Worm (Caenorhabditis elegans): ENCODE data around the gene papl-1.

ce11 chrV:12759660-12760059 lies at the start of gene papl-1:
- no peak for TF ChIP-seq snpc-4 (tag; optimal IDR thresholded peaks at IDR 0.05)
- no peak for TF ChIP-seq ceh-82 (tag; optimal IDR thresholded peaks at IDR 0.05)
- TF ChIP-seq skn-1 (tag; optimal IDR thresholded peaks at IDR 0.05): no peak
- no peak for TF ChIP-seq egl-27 (tag; optimal IDR thresholded peaks at IDR 0.05)
- no peak for TF ChIP-seq unc-130 (GFP tag; optimal IDR thresholded peaks at IDR 0.05)
- TF ChIP-seq nhr-6 (tag; optimal IDR thresholded peaks at IDR 0.05): no peak
- no peak for TF ChIP-seq lin-1 (GFP tag; IDR thresholded peaks at IDR 0.05)
- no peak for TF ChIP-seq dmd-8 (GFP tag; IDR thresholded peaks at IDR 0.05)
